Fruit fly (Drosophila melanogaster): ENCODE data around the gene Marcal1.

- no peak for TF ChIP-seq CG15710 (tag; optimal IDR thresholded peaks at IDR 0.05)
- TF ChIP-seq EcR (GFP tag; optimal IDR thresholded peaks at IDR 0.05): no peak
- no peak for TF ChIP-seq CG4496 (GFP tag; IDR thresholded peaks at IDR 0.05)
- TF ChIP-seq CG8159 (tag; optimal IDR thresholded peaks at IDR 0.05): no peak
- TF ChIP-seq CG32121 (GFP tag; IDR thresholded peaks at IDR 0.05): no peak
- no peak for TF ChIP-seq Pif1A (GFP tag; optimal IDR thresholded peaks at IDR 0.05)
Measured at dm6 chr2L:4937060-4937459, 18.2 kb upstream of the Marcal1 start, which contains the start of gene Sgs1.
